Fruit fly (Drosophila melanogaster) whole organism, embryonic: ENCODE measurements around the gene Lcp65Ag1.

Experiments used
- BEAF-32 ChIP-seq: fragments of 200-800 bp; sonication (Bioruptor generic); optimal IDR thresholded peaks from 3 replicates; lab custom pipeline; 2017; ENCODE audit warnings: missing biosample characterization, missing genetic modification characterization, mild to moderate bottlenecking, moderate library complexity, missing genetic modification reagents
- Blimp-1 ChIP-seq: fragments of 200-800 bp; sonication (Bioruptor generic); optimal IDR thresholded peaks from 3 replicates; lab custom pipeline; 2018; ENCODE audit warnings: missing biosample characterization, missing genetic modification characterization, mild to moderate bottlenecking, moderate library complexity, missing genetic modification reagents
- CG10147 ChIP-seq: fragments of 200-800 bp; sonication (Bioruptor generic); optimal IDR thresholded peaks from 2 replicates; lab custom pipeline; 2019; ENCODE audit warnings: missing biosample characterization, mild to moderate bottlenecking, missing genetic modification characterization, moderate library complexity
- CG12659 ChIP-seq: fragments of 200-800 bp; sonication (Bioruptor generic); optimal IDR thresholded peaks from 3 replicates; lab custom pipeline; 2017; ENCODE audit warnings: mild to moderate bottlenecking, missing biosample characterization, missing genetic modification reagents, missing genetic modification characterization
- CG12769 ChIP-seq: fragments of 200-800 bp; sonication (Bioruptor generic); optimal IDR thresholded peaks from 2 replicates; lab custom pipeline; 2019; ENCODE audit warnings: missing biosample characterization, mild to moderate bottlenecking, missing genetic modification characterization, moderate library complexity
- CG12942 ChIP-seq: fragments of 200-800 bp; sonication (Bioruptor generic); optimal IDR thresholded peaks from 3 replicates; lab custom pipeline; 2016; ENCODE audit warnings: missing biosample characterization, missing genetic modification characterization
- CG13287 ChIP-seq: fragments of 200-800 bp; sonication (Bioruptor generic); IDR thresholded peaks from 2 replicates; pipeline ENCODE4 v1.3.6; 2022; ENCODE audit warnings: missing biosample characterization, missing genetic modification characterization; ENCODE audit not compliant: partially characterized antibody
- CG13894 ChIP-seq: fragments of 200-800 bp; sonication (Bioruptor generic); optimal IDR thresholded peaks from 3 replicates; lab custom pipeline; 2018; ENCODE audit warnings: missing biosample characterization, mild to moderate bottlenecking, missing genetic modification characterization, moderate library complexity
- CG14710 ChIP-seq: fragments of 200-800 bp; sonication (Bioruptor generic); optimal IDR thresholded peaks from 3 replicates; lab custom pipeline; 2019; ENCODE audit warnings: missing biosample characterization, mild to moderate bottlenecking, missing genetic modification characterization, moderate library complexity
- CG14965 ChIP-seq: fragments of 200-800 bp; sonication (Bioruptor generic); optimal IDR thresholded peaks from 2 replicates; lab custom pipeline; 2016; ENCODE audit warnings: missing biosample characterization, missing genetic modification characterization, borderline replicate concordance
- CG1647 ChIP-seq: fragments of 200-800 bp; sonication (Bioruptor generic); optimal IDR thresholded peaks from 3 replicates; lab custom pipeline; 2016; ENCODE audit warnings: missing biosample characterization, missing genetic modification characterization
- CG16779 ChIP-seq: fragments of 200-800 bp; sonication (Bioruptor generic); IDR thresholded peaks from 2 replicates; pipeline ENCODE4 v1.3.6; 2022; ENCODE audit warnings: missing biosample characterization, missing genetic modification characterization
- CG17186 ChIP-seq: fragments of 200-800 bp; sonication (Bioruptor generic); optimal IDR thresholded peaks from 3 replicates; lab custom pipeline; 2017; ENCODE audit warnings: missing biosample characterization, missing genetic modification reagents, missing genetic modification characterization
- CG17361 ChIP-seq: fragments of 200-800 bp; sonication (Bioruptor generic); IDR thresholded peaks from 3 replicates; pipeline ENCODE4 v1.3.6; 2022; ENCODE audit warnings: missing biosample characterization, missing genetic modification characterization
- CG2116 ChIP-seq: fragments of 200-800 bp; sonication (Bioruptor generic); optimal IDR thresholded peaks from 3 replicates; lab custom pipeline; 2018; ENCODE audit warnings: missing biosample characterization, mild to moderate bottlenecking, missing genetic modification characterization
- CG32772 ChIP-seq: fragments of 200-800 bp; sonication (Bioruptor generic); IDR thresholded peaks from 2 replicates; pipeline ENCODE4 v1.3.6; 2022; ENCODE audit warnings: missing biosample characterization, missing genetic modification characterization
- CG7556 ChIP-seq: fragments of 200-800 bp; sonication (Bioruptor generic); optimal IDR thresholded peaks from 2 replicates; lab custom pipeline; 2017; ENCODE audit warnings: missing biosample characterization, mild to moderate bottlenecking, missing genetic modification characterization
- Hey ChIP-seq: fragments of 200-800 bp; sonication (Bioruptor generic); optimal IDR thresholded peaks from 3 replicates; lab custom pipeline; 2018; ENCODE audit warnings: missing biosample characterization, mild to moderate bottlenecking, missing genetic modification characterization
- Hr51 ChIP-seq, 2 experiments: fragments of 200-800 bp; sonication (Bioruptor generic); optimal IDR thresholded peaks; 2 replicates in 1 of 2; 3 replicates in 1 of 2; lab custom pipeline; 2016 to 2018; ENCODE audit warnings: missing biosample characterization in 2 of 2, missing genetic modification characterization in 2 of 2, mild to moderate bottlenecking in 1 of 2, moderate library complexity in 1 of 2
- Kr ChIP-seq: fragments of 200-800 bp; sonication (Bioruptor generic); optimal IDR thresholded peaks from 2 replicates; lab custom pipeline; 2017; ENCODE audit warnings: missing biosample characterization, mild to moderate bottlenecking, missing genetic modification characterization
- Med ChIP-seq: fragments of 200-800 bp; sonication (Bioruptor generic); peaks from one replicate; lab custom pipeline; 2016; ENCODE audit warnings: missing biosample characterization, missing genetic modification characterization, mild to moderate bottlenecking, inconsistent platforms, moderate library complexity
- Oli ChIP-seq: fragments of 200-800 bp; sonication (Bioruptor generic); optimal IDR thresholded peaks from 2 replicates; lab custom pipeline; 2018; ENCODE audit warnings: missing biosample characterization, mild to moderate bottlenecking, missing genetic modification characterization, moderate library complexity
- Pdp1 ChIP-seq, 2 experiments: fragments of 200-800 bp; sonication (Bioruptor generic); optimal IDR thresholded peaks; 3 replicates each; lab custom pipeline; 2016; ENCODE audit warnings: missing biosample characterization in 2 of 2, missing genetic modification characterization in 2 of 2, mild to moderate bottlenecking in 1 of 2, moderate library complexity in 1 of 2
- Ptx1 ChIP-seq: fragments of 200-800 bp; sonication (Bioruptor generic); IDR thresholded peaks from 2 replicates; pipeline ENCODE4 v1.3.6; 2022; ENCODE audit warnings: missing biosample characterization, missing genetic modification characterization
- Tbp ChIP-seq: fragments of >200 bp; optimal IDR thresholded peaks from 2 replicates; lab custom pipeline; 2018; ENCODE audit warnings: missing biosample characterization, missing genetic modification characterization
- Trl ChIP-seq, 3 experiments: fragments of >200 bp in 2 of 3; fragments of 200-800 bp in 1 of 3; sonication (Bioruptor generic) in 1 of 3; optimal IDR thresholded peaks; 2 replicates in 1 of 3; 3 replicates in 2 of 3; lab custom pipeline; 2016 to 2017; ENCODE audit warnings: missing biosample characterization in 1 of 3, missing genetic modification characterization in 1 of 3
- abd-A ChIP-seq: fragments of 200-800 bp; sonication (Bioruptor generic); optimal IDR thresholded peaks from 3 replicates; lab custom pipeline; 2019; ENCODE audit warnings: missing biosample characterization, mild to moderate bottlenecking, missing genetic modification characterization, moderate library complexity
- al ChIP-seq: fragments of 200-800 bp; sonication (Bioruptor generic); IDR thresholded peaks from 2 replicates; pipeline ENCODE4 v1.3.6; 2022; ENCODE audit warnings: missing biosample characterization, missing genetic modification characterization
- cas ChIP-seq: fragments of 200-800 bp; sonication (Bioruptor generic); IDR thresholded peaks from 2 replicates; pipeline ENCODE4 v1.3.6; 2022; ENCODE audit warnings: missing biosample characterization, missing genetic modification characterization
- chinmo ChIP-seq: fragments of 200-800 bp; sonication (Bioruptor generic); IDR thresholded peaks from 4 replicates; pipeline ENCODE4 v1.3.6; 2022; ENCODE audit warnings: missing biosample characterization, missing genetic modification characterization; ENCODE audit not compliant: partially characterized antibody
- corto ChIP-seq: fragments of 200-800 bp; sonication (Bioruptor generic); optimal IDR thresholded peaks from 2 replicates; lab custom pipeline; 2016; ENCODE audit warnings: missing biosample characterization, mild to moderate bottlenecking, missing genetic modification characterization, moderate library complexity
- crp ChIP-seq, 2 experiments: fragments of 200-800 bp; sonication (Bioruptor generic); optimal IDR thresholded peaks; 2 replicates in 1 of 2; 3 replicates in 1 of 2; lab custom pipeline; 2017; ENCODE audit warnings: missing biosample characterization in 2 of 2, missing genetic modification characterization in 2 of 2, mild to moderate bottlenecking in 1 of 2, moderate library complexity in 1 of 2
- cwo ChIP-seq: fragments of 200-800 bp; sonication (Bioruptor generic); optimal IDR thresholded peaks from 3 replicates; lab custom pipeline; 2017; ENCODE audit warnings: missing biosample characterization, missing genetic modification characterization, mild to moderate bottlenecking, moderate library complexity, missing genetic modification reagents
- dmrt99B ChIP-seq: fragments of 200-800 bp; sonication (Bioruptor generic); optimal IDR thresholded peaks from 2 replicates; lab custom pipeline; 2018; ENCODE audit warnings: missing biosample characterization, mild to moderate bottlenecking, missing genetic modification characterization, moderate library complexity
- eyg ChIP-seq: fragments of 200-800 bp; sonication (Bioruptor generic); optimal IDR thresholded peaks from 3 replicates; lab custom pipeline; 2016; ENCODE audit warnings: missing biosample characterization, missing genetic modification characterization
- gem ChIP-seq: fragments of 200-800 bp; sonication (Bioruptor generic); optimal IDR thresholded peaks from 2 replicates; lab custom pipeline; 2019; ENCODE audit warnings: missing biosample characterization, mild to moderate bottlenecking, missing genetic modification characterization, moderate library complexity
- mld ChIP-seq: fragments of 200-800 bp; sonication (Bioruptor generic); IDR thresholded peaks from 3 replicates; pipeline ENCODE4 v1.3.6; 2022; ENCODE audit warnings: missing biosample characterization, missing genetic modification characterization; ENCODE audit not compliant: partially characterized antibody
- nerfin-1 ChIP-seq: fragments of 200-800 bp; sonication (Bioruptor generic); optimal IDR thresholded peaks from 3 replicates; lab custom pipeline; 2019; ENCODE audit warnings: missing biosample characterization, mild to moderate bottlenecking, missing genetic modification characterization, moderate library complexity
- otp ChIP-seq: fragments of 200-800 bp; sonication (Bioruptor generic); IDR thresholded peaks from 3 replicates; pipeline ENCODE4, ENCODE4 v1.3.6; 2022; ENCODE audit warnings: missing biosample characterization, missing genetic modification characterization
- pfk ChIP-seq: fragments of 200-800 bp; sonication (Bioruptor generic); optimal IDR thresholded peaks from 2 replicates; lab custom pipeline; 2018; ENCODE audit warnings: missing biosample characterization, mild to moderate bottlenecking, missing genetic modification characterization, moderate library complexity
- pros ChIP-seq: fragments of 200-800 bp; sonication (Bioruptor generic); optimal IDR thresholded peaks from 3 replicates; lab custom pipeline; 2019; ENCODE audit warnings: missing biosample characterization, mild to moderate bottlenecking, missing genetic modification characterization, moderate library complexity
- sd ChIP-seq: fragments of 200-800 bp; sonication (Bioruptor generic); optimal IDR thresholded peaks from 3 replicates; lab custom pipeline; 2018; ENCODE audit warnings: missing biosample characterization, mild to moderate bottlenecking, missing genetic modification characterization, moderate library complexity
- sens ChIP-seq: fragments of 200-800 bp; sonication (Bioruptor generic); peaks from one replicate; lab custom pipeline; 2016; ENCODE audit warnings: missing biosample characterization, missing genetic modification characterization
- vvl ChIP-seq: fragments of 200-800 bp; sonication (Bioruptor generic); IDR thresholded peaks from 2 replicates; pipeline ENCODE4 v1.3.6; 2022; ENCODE audit warnings: missing biosample characterization, missing genetic modification characterization

Gene Lcp65Ag1

DNA sequence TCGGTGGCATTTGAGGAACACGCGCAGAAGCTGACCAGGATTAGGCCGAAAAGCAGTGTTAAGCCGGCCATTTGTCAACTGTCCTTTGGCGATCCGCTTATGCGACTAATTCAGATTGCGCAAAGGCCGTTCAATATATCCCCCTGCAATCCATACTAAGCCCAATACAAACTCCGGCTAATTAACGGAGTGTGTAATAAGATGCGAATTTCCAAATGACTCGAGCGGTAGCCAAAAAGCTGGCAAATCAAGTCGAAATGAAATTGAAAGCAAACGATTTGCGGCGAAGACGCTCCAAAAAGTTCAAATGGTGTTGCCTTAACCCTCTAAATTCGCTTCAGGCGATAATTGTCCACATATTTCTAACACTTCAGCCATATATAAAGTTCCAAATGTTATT, 7.2 kb upstream of the Lcp65Ag1 start, which contains the start of gene Cpr65Aw:
TSS of gene Cpr65Aw (minus strand) at position 101 of the 400 bp plus-strand sequence.
- no peak for TF ChIP-seq CG1647 (GFP tag; lab: Kevin White, UChicago)
- no peak for TF ChIP-seq Kr (GFP tag; lab: Kevin White, UChicago)

DNA sequence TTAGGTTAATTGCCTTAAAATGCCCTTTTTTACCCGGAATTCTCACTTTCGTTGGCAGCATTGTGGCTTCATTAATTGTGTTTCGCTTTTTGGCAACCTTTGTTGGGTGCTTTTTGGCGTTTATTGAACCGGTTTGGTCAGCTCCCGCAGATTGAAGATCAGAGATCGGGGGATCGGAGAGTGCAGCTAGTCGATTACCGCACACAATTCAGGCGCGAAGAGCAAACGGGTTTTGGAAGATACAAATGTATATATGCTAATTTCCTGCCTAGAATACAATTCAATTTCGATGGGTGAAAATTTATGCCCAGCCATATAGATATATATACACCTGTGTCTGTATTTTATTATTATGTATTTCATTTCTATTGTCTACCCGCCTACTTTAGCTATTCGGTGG, 6.5 kb upstream of the Lcp65Ag1 start:
- no peak for TF ChIP-seq CG17361
- TF ChIP-seq CG12769: peak; percentile 64
- TF ChIP-seq sens: peak; percentile 28
- TF ChIP-seq sd (tag; lab: Kevin White, UChicago): peak; percentile 35
- peak; percentile 81 for TF ChIP-seq abd-A (tag; lab: Kevin White, UChicago)
- peak; percentile 70; the same call in 1 of the 2 replicates for TF ChIP-seq vvl
- TF ChIP-seq CG14710 (tag; lab: Kevin White, UChicago): no peak
- peak in 1 of 2 experiments; percentile 65 for TF ChIP-seq Pdp1 (GFP tag; optimal IDR thresholded peaks at IDR 0.05; lab: Kevin White, UChicago)
- no peak for TF ChIP-seq CG32772 (GFP tag; lab: Robert Waterston, UW)
- TF ChIP-seq Blimp-1: peak; percentile 17
- no peak for TF ChIP-seq corto (GFP tag; lab: Kevin White, UChicago)
- TF ChIP-seq CG13287: no peak
- TF ChIP-seq cwo (GFP tag; lab: Kevin White, UChicago): peak; percentile 52
- TF ChIP-seq chinmo (GFP tag; lab: Robert Waterston, UW): peak; percentile 90
- TF ChIP-seq Kr (GFP tag; lab: Kevin White, UChicago): no peak
- TF ChIP-seq CG13894: peak; percentile 78
- TF ChIP-seq eyg (GFP tag; lab: Kevin White, UChicago): no peak

- TF ChIP-seq otp: 0 out of 3 replicates have a peak, but pooled peaks have one; percentile 10
- no peak for TF ChIP-seq BEAF-32
- TF ChIP-seq CG12942 (GFP tag; lab: Kevin White, UChicago): no peak
- TF ChIP-seq gem (tag; lab: Kevin White, UChicago): peak; percentile 52
- no peak for TF ChIP-seq CG17186 (GFP tag; lab: Kevin White, UChicago)
- peak; percentile 26; the same call in 1 of the 2 replicates for TF ChIP-seq Ptx1 (GFP tag; lab: Robert Waterston, UW)
- no peak for TF ChIP-seq Hey (tag; lab: Kevin White, UChicago)
- no peak for TF ChIP-seq mld
- TF ChIP-seq Kr (GFP tag; lab: Kevin White, UChicago): no peak
- TF ChIP-seq pros (GFP tag; lab: Kevin White, UChicago): peak; percentile 19
- TF ChIP-seq cas (GFP tag; lab: Robert Waterston, UW): no peak
- TF ChIP-seq Med (GFP tag; lab: Kevin White, UChicago): peak; percentile 8
- TF ChIP-seq Hr51 (GFP tag; optimal IDR thresholded peaks at IDR 0.05; lab: Kevin White, UChicago): peak in 1 of 2 experiments; percentile 47
- peak; percentile 10 for TF ChIP-seq CG7556 (GFP tag; lab: Kevin White, UChicago)
- no peak for TF ChIP-seq CG16779
- no peak for TF ChIP-seq CG10147 (GFP tag; lab: Kevin White, UChicago)
- no peak for TF ChIP-seq CG14965 (GFP tag; lab: Kevin White, UChicago)
- TF ChIP-seq crp (GFP tag; optimal IDR thresholded peaks at IDR 0.05; lab: Kevin White, UChicago): no peak
- TF ChIP-seq sd (tag; lab: Kevin White, UChicago): peak; percentile 12
- TF ChIP-seq nerfin-1 (tag; lab: Kevin White, UChicago): no peak
- TF ChIP-seq CG2116 (GFP tag; lab: Kevin White, UChicago): no peak
- peak; percentile 4 for TF ChIP-seq CG12659
- TF ChIP-seq chinmo (GFP tag; lab: Robert Waterston, UW): peak; percentile 82; the same call in 2 of the 4 replicates
- peak; percentile 33 for TF ChIP-seq Oli
- no peak for TF ChIP-seq pfk
- TF ChIP-seq al (GFP tag; lab: Robert Waterston, UW): no peak
- no peak for TF ChIP-seq Trl (optimal IDR thresholded peaks at IDR 0.05; lab: Kevin White, UChicago)
- TF ChIP-seq Trl (GFP tag; optimal IDR thresholded peaks at IDR 0.05; lab: Kevin White, UChicago): no peak
- TF ChIP-seq Tbp (GFP tag; lab: Kevin White, UChicago): no peak
- peak; percentile 18 for TF ChIP-seq dmrt99B (tag; lab: Kevin White, UChicago)
Measured at dm6 chr3L:6140771-6141472, 5.8 kb upstream of the Lcp65Ag1 start.
